Fruit fly (Drosophila melanogaster): ENCODE data around the gene CG7884.

CG7884 gene

DNA sequence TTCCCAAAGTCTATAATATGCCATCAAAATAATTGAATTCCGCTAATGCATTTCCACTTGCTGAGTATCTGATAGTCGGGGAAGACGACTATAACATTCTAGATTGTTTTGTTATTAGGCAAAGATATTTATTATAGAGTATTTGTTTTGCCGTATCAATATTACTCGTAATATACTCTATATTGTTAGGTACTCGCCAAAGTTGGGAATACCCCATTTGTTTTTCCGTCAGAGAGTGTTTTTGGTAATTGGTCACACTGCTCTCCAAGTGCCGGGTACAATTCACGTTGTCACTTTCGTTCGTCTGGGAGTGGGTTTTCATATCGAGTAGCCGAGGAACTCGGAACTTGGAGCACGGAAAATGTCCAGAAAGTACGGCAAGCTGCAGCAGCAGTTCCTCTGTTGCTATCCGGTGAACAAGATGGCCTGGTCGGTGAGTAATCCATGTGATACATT lies 23.0 kb downstream of the CG7884 start, which contains the start of gene CG7889 (continued):
- TF ChIP-seq CG4820 (GFP tag; optimal IDR thresholded peaks at IDR 0.05), result peak; percentile 27
- TF ChIP-seq CG15073 (GFP tag; optimal IDR thresholded peaks at IDR 0.05), result no peak
- TF ChIP-seq da (GFP tag; optimal IDR thresholded peaks at IDR 0.05), result no peak
- TF ChIP-seq fd64A (GFP tag; optimal IDR thresholded peaks at IDR 0.05), result no peak
- TF ChIP-seq Hmr (GFP tag; optimal IDR thresholded peaks at IDR 0.05), result no peak
- no peak for TF ChIP-seq pfk (GFP tag; optimal IDR thresholded peaks at IDR 0.05)
- TF ChIP-seq Stat92E (GFP tag; optimal IDR thresholded peaks at IDR 0.05), result no peak
- TF ChIP-seq CG4617 (GFP tag; optimal IDR thresholded peaks at IDR 0.05; ENCODE audit: borderline replicate concordance), result no peak
- peak; percentile 31; the same call in 1 of the 3 replicates for TF ChIP-seq CG34422 (GFP tag; IDR thresholded peaks at IDR 0.05)
- TF ChIP-seq sug (tag; optimal IDR thresholded peaks at IDR 0.05), result no peak
- TF ChIP-seq CG11504 (tag; optimal IDR thresholded peaks at IDR 0.05), result peak; percentile 50
- 0 out of 2 replicates have a peak, but pooled peaks have one; percentile 34 for TF ChIP-seq Ptx1 (GFP tag; IDR thresholded peaks at IDR 0.05)
- no peak for TF ChIP-seq CG17612 (GFP tag; IDR thresholded peaks at IDR 0.05)
- TF ChIP-seq CG9797 (GFP tag; optimal IDR thresholded peaks at IDR 0.05), result peak; percentile 52
- no peak for TF ChIP-seq Ets65A (GFP tag)
- TF ChIP-seq CTCF (GFP tag; optimal IDR thresholded peaks at IDR 0.05), result no peak
- TF ChIP-seq Dref (GFP tag; IDR thresholded peaks at IDR 0.05), result no peak
- TF ChIP-seq CG10979 (tag; optimal IDR thresholded peaks at IDR 0.05), result peak; percentile 10
- no peak for TF ChIP-seq CG13775 (GFP tag; optimal IDR thresholded peaks at IDR 0.05)
- peak; percentile 7 for TF ChIP-seq B-H2 (GFP tag; optimal IDR thresholded peaks at IDR 0.05)
- TF ChIP-seq tup (GFP tag; optimal IDR thresholded peaks at IDR 0.05), result no peak
- no peak for TF ChIP-seq CG5953 (GFP tag; IDR thresholded peaks at IDR 0.05)
- TF ChIP-seq tio (GFP tag; optimal IDR thresholded peaks at IDR 0.05), result no peak
- no peak for TF ChIP-seq Asciz (GFP tag; optimal IDR thresholded peaks at IDR 0.05)
- TF ChIP-seq CG18262 (tag; optimal IDR thresholded peaks at IDR 0.05), result peak; percentile 53
- TF ChIP-seq jigr1 (GFP tag; IDR thresholded peaks at IDR 0.05), result no peak
- TF ChIP-seq mld (GFP tag; IDR thresholded peaks at IDR 0.05; ENCODE audit: partially characterized antibody), result no peak
- no peak for TF ChIP-seq ATbp (GFP tag; optimal IDR thresholded peaks at IDR 0.05)
- TF ChIP-seq nau (GFP tag; optimal IDR thresholded peaks at IDR 0.05), result no peak
- TF ChIP-seq stwl (tag; optimal IDR thresholded peaks at IDR 0.05), result peak; percentile 15
- TF ChIP-seq prd (optimal IDR thresholded peaks at IDR 0.05), result no peak
- TF ChIP-seq prd (GFP tag; IDR thresholded peaks at IDR 0.05), result no peak; the same call in 2 of the 3 replicates
- TF ChIP-seq CG13123 (GFP tag; optimal IDR thresholded peaks at IDR 0.05), result no peak
- TF ChIP-seq Kr (GFP tag; optimal IDR thresholded peaks at IDR 0.05), result no peak
- TF ChIP-seq CG7357 (GFP tag; IDR thresholded peaks at IDR 0.05), result no peak
- TF ChIP-seq CG7745 (tag; optimal IDR thresholded peaks at IDR 0.05), result no peak
- TF ChIP-seq CG2199 (GFP tag; IDR thresholded peaks at IDR 0.05), result no peak
- TF ChIP-seq stc (GFP tag; IDR thresholded peaks at IDR 0.05), result no peak
- no peak for TF ChIP-seq CG6654 (GFP tag; optimal IDR thresholded peaks at IDR 0.05)
- peak; percentile 30 for TF ChIP-seq BtbVII (GFP tag; optimal IDR thresholded peaks at IDR 0.05)
- no peak for TF ChIP-seq Dll (GFP tag; IDR thresholded peaks at IDR 0.05; ENCODE audit: partially characterized antibody)
- peak; percentile 25 for TF ChIP-seq Fer1 (GFP tag; optimal IDR thresholded peaks at IDR 0.05)
- no peak for TF ChIP-seq Awh (GFP tag; IDR thresholded peaks at IDR 0.05)
- no peak for TF ChIP-seq CG1832 (GFP tag; optimal IDR thresholded peaks at IDR 0.05)
- no peak for TF ChIP-seq zfh1 (GFP tag; IDR thresholded peaks at IDR 0.05)
- no peak for TF ChIP-seq caup (GFP tag; optimal IDR thresholded peaks at IDR 0.05; ENCODE audit: severe bottlenecking)
- peak; percentile 39 for TF ChIP-seq Max (GFP tag; optimal IDR thresholded peaks at IDR 0.05)
- no peak for TF ChIP-seq oc (tag; optimal IDR thresholded peaks at IDR 0.05)
- TF ChIP-seq CG15514 (GFP tag; optimal IDR thresholded peaks at IDR 0.05), result peak; percentile 15
- TF ChIP-seq CG14667 (GFP tag; IDR thresholded peaks at IDR 0.05), result no peak
- TF ChIP-seq CG2712 (tag; optimal IDR thresholded peaks at IDR 0.05), result peak; percentile 59

All from whole organism, embryonic.